Fruit fly (Drosophila melanogaster): ENCODE measurements around the gene inaF-A.

Gene inaF-A

dm6 chrX:11764540-11765136, 30.9 kb upstream of the inaF-A start, which contains the start of gene CG9360 (continued):
- peak in 1 of 2 experiments; percentile 23 for TF ChIP-seq Trl (optimal IDR thresholded peaks at IDR 0.05)
- TF ChIP-seq Trl (GFP tag; optimal IDR thresholded peaks at IDR 0.05): no peak
- no peak for TF ChIP-seq trh (GFP tag; optimal IDR thresholded peaks at IDR 0.05)
- no peak for TF ChIP-seq org-1 (GFP tag; optimal IDR thresholded peaks at IDR 0.05)
- no peak for TF ChIP-seq shn (GFP tag; optimal IDR thresholded peaks at IDR 0.05)
- peak; percentile 71 for TF ChIP-seq crol (GFP tag; IDR thresholded peaks at IDR 0.05)
- no peak for TF ChIP-seq CG16779 (GFP tag; IDR thresholded peaks at IDR 0.05)
- no peak for TF ChIP-seq Med (GFP tag)
- TF ChIP-seq crp (GFP tag; optimal IDR thresholded peaks at IDR 0.05): no peak
- no peak for TF ChIP-seq Six4 (GFP tag; optimal IDR thresholded peaks at IDR 0.05)
- TF ChIP-seq sens (GFP tag): peak; percentile 37
- no peak for TF ChIP-seq jumu (GFP tag; optimal IDR thresholded peaks at IDR 0.05)
- no peak for TF ChIP-seq Ptx1 (GFP tag; IDR thresholded peaks at IDR 0.05)
- TF ChIP-seq mirr (GFP tag; optimal IDR thresholded peaks at IDR 0.05): peak; percentile 67
- TF ChIP-seq Hr39 (optimal IDR thresholded peaks at IDR 0.05): no peak
- TF ChIP-seq CG12219 (GFP tag; optimal IDR thresholded peaks at IDR 0.05): no peak
- TF ChIP-seq Gug (GFP tag; IDR thresholded peaks at IDR 0.05): no peak
- TF ChIP-seq Bdp1 (GFP tag; optimal IDR thresholded peaks at IDR 0.05): no peak
- TF ChIP-seq esg (GFP tag; conservative IDR thresholded peaks at IDR 0.05): no peak
- peak; percentile 74 for TF ChIP-seq exex (tag; optimal IDR thresholded peaks at IDR 0.05)
- TF ChIP-seq CG9609 (GFP tag; optimal IDR thresholded peaks at IDR 0.05): no peak
- TF ChIP-seq Bgb (GFP tag; IDR thresholded peaks at IDR 0.05; ENCODE audit: partially characterized antibody): no peak
- no peak for TF ChIP-seq CG8924 (tag; optimal IDR thresholded peaks at IDR 0.05)
- TF ChIP-seq vfl (GFP tag; optimal IDR thresholded peaks at IDR 0.05): no peak
- no peak for TF ChIP-seq CG32532 (GFP tag; IDR thresholded peaks at IDR 0.05)
- no peak for TF ChIP-seq CG8089 (GFP tag; optimal IDR thresholded peaks at IDR 0.05)
- TF ChIP-seq CG30403 (GFP tag; optimal IDR thresholded peaks at IDR 0.05): no peak
- peak; percentile 90 for TF ChIP-seq grn (GFP tag; optimal IDR thresholded peaks at IDR 0.05)
- no peak for TF ChIP-seq ind (GFP tag; optimal IDR thresholded peaks at IDR 0.05)
- no peak for TF ChIP-seq CG1233 (GFP tag; optimal IDR thresholded peaks at IDR 0.05)
- no peak for TF ChIP-seq CG10209 (GFP tag; optimal IDR thresholded peaks at IDR 0.05)
- no peak for TF ChIP-seq CG18011 (GFP tag; optimal IDR thresholded peaks at IDR 0.05)
- TF ChIP-seq Rx (GFP tag; IDR thresholded peaks at IDR 0.05): no peak
- no peak for TF ChIP-seq vvl (GFP tag; IDR thresholded peaks at IDR 0.05)
- no peak for TF ChIP-seq Hr51 (GFP tag; optimal IDR thresholded peaks at IDR 0.05)
- TF ChIP-seq zfh1 (GFP tag; IDR thresholded peaks at IDR 0.05): no peak
- TF ChIP-seq CG34376 (GFP tag; optimal IDR thresholded peaks at IDR 0.05): peak; percentile 57
- TF ChIP-seq Deaf1 (tag; optimal IDR thresholded peaks at IDR 0.05): peak; percentile 85
- no peak for TF ChIP-seq CG30431 (GFP tag; optimal IDR thresholded peaks at IDR 0.05)
- TF ChIP-seq tup (GFP tag; optimal IDR thresholded peaks at IDR 0.05): no peak
- TF ChIP-seq CG7357 (GFP tag; IDR thresholded peaks at IDR 0.05): no peak
- TF ChIP-seq CG7745 (tag; optimal IDR thresholded peaks at IDR 0.05): no peak
- TF ChIP-seq stc (GFP tag; IDR thresholded peaks at IDR 0.05): no peak
- TF ChIP-seq fd102C (GFP tag; optimal IDR thresholded peaks at IDR 0.05): no peak
- TF ChIP-seq CG31365 (tag; optimal IDR thresholded peaks at IDR 0.05): no peak
- peak; percentile 64 for TF ChIP-seq sug (tag; optimal IDR thresholded peaks at IDR 0.05)
- TF ChIP-seq kay (GFP tag; optimal IDR thresholded peaks at IDR 0.05): peak; percentile 67
- TF ChIP-seq CG4730 (GFP tag; IDR thresholded peaks at IDR 0.05): no peak
- TF ChIP-seq CG2889 (GFP tag; IDR thresholded peaks at IDR 0.05): no peak
- no peak for TF ChIP-seq CG6791 (GFP tag; IDR thresholded peaks at IDR 0.05; ENCODE audit: partially characterized antibody)
- TF ChIP-seq bowl (GFP tag; IDR thresholded peaks at IDR 0.05): no peak
- TF ChIP-seq CG8944 (GFP tag; optimal IDR thresholded peaks at IDR 0.05): no peak

Data from whole organism, embryonic.